Fruit fly (Drosophila melanogaster) whole organism, embryonic: ENCODE measurements around the gene Rad17.

ENCODE experiments used
- Adf1 ChIP-seq: fragments of 200-800 bp; sonication (Bioruptor generic); IDR thresholded peaks from 2 replicates; pipeline ENCODE4 v1.3.6; 2022; ENCODE audit warnings: missing biosample characterization, missing genetic modification characterization
- B-H2 ChIP-seq: fragments of 200-800 bp; sonication (Bioruptor generic); optimal IDR thresholded peaks from 2 replicates; lab custom pipeline; 2018; ENCODE audit warnings: missing biosample characterization, mild to moderate bottlenecking, missing genetic modification characterization
- CG10267 ChIP-seq: fragments of 200-800 bp; sonication (Bioruptor generic); optimal IDR thresholded peaks from 2 replicates; lab custom pipeline; 2018; ENCODE audit warnings: missing biosample characterization, mild to moderate bottlenecking, missing genetic modification characterization, moderate library complexity
- CG10979 ChIP-seq: fragments of 200-800 bp; sonication (Bioruptor generic); optimal IDR thresholded peaks from 2 replicates; lab custom pipeline; 2018; ENCODE audit warnings: missing biosample characterization, mild to moderate bottlenecking, missing genetic modification characterization, moderate library complexity
- CG11560 ChIP-seq: fragments of 200-800 bp; sonication (Bioruptor generic); IDR thresholded peaks from 3 replicates; pipeline ENCODE4 v1.3.6; 2022; ENCODE audit warnings: missing biosample characterization, missing genetic modification characterization
- CG11723 ChIP-seq: fragments of 200-800 bp; sonication (Bioruptor generic); optimal IDR thresholded peaks from 2 replicates; lab custom pipeline; 2017; ENCODE audit warnings: missing biosample characterization, mild to moderate bottlenecking, missing genetic modification characterization
- CG12659 ChIP-seq: fragments of 200-800 bp; sonication (Bioruptor generic); optimal IDR thresholded peaks from 3 replicates; lab custom pipeline; 2017; ENCODE audit warnings: mild to moderate bottlenecking, missing biosample characterization, missing genetic modification reagents, missing genetic modification characterization
- CG13123 ChIP-seq: fragments of 200-800 bp; sonication (Bioruptor generic); optimal IDR thresholded peaks from 2 replicates; lab custom pipeline; 2016; ENCODE audit warnings: missing biosample characterization, missing genetic modification characterization
- CG14441 ChIP-seq: fragments of 200-800 bp; sonication (Bioruptor generic); IDR thresholded peaks from 2 replicates; pipeline ENCODE4 v1.3.6; 2022; ENCODE audit warnings: missing biosample characterization, missing genetic modification characterization
- CG14710 ChIP-seq: fragments of 200-800 bp; sonication (Bioruptor generic); optimal IDR thresholded peaks from 3 replicates; lab custom pipeline; 2019; ENCODE audit warnings: missing biosample characterization, mild to moderate bottlenecking, missing genetic modification characterization, moderate library complexity
- CG15073 ChIP-seq: fragments of 200-800 bp; sonication (Bioruptor generic); optimal IDR thresholded peaks from 2 replicates; lab custom pipeline; 2016; ENCODE audit warnings: missing biosample characterization, missing genetic modification characterization
- CG1602 ChIP-seq: fragments of 200-800 bp; sonication (Bioruptor generic); optimal IDR thresholded peaks from 3 replicates; lab custom pipeline; 2016; ENCODE audit warnings: missing biosample characterization, missing genetic modification characterization
- CG1603 ChIP-seq: fragments of 200-800 bp; sonication (Bioruptor generic); optimal IDR thresholded peaks from 2 replicates; lab custom pipeline; 2019; ENCODE audit warnings: missing biosample characterization, mild to moderate bottlenecking, missing genetic modification characterization, moderate library complexity
- CG16815 ChIP-seq: fragments of 200-800 bp; sonication (Bioruptor generic); optimal IDR thresholded peaks from 3 replicates; lab custom pipeline; 2017; ENCODE audit warnings: missing biosample characterization, mild to moderate bottlenecking, missing genetic modification characterization
- CG18262 ChIP-seq: fragments of 200-800 bp; optimal IDR thresholded peaks from 3 replicates; lab custom pipeline; 2019; ENCODE audit warnings: missing biosample characterization, mild to moderate bottlenecking, missing genetic modification characterization, moderate library complexity
- CG18619 ChIP-seq: fragments of 200-800 bp; sonication (Bioruptor generic); optimal IDR thresholded peaks from 3 replicates; lab custom pipeline; 2017; ENCODE audit warnings: missing biosample characterization, mild to moderate bottlenecking, missing genetic modification characterization
- CG2678 ChIP-seq: fragments of 200-800 bp; sonication (Bioruptor generic); optimal IDR thresholded peaks from 3 replicates; lab custom pipeline; 2019; ENCODE audit warnings: missing biosample characterization, mild to moderate bottlenecking, missing genetic modification characterization, moderate library complexity
- CG30020 ChIP-seq: fragments of 200-800 bp; optimal IDR thresholded peaks from 2 replicates; lab custom pipeline; 2019; ENCODE audit warnings: missing biosample characterization, mild to moderate bottlenecking, missing genetic modification characterization, moderate library complexity
- CG3163 ChIP-seq: fragments of 200-800 bp; sonication (Bioruptor generic); optimal IDR thresholded peaks from 3 replicates; lab custom pipeline; 2016; ENCODE audit warnings: missing biosample characterization, missing genetic modification characterization
- CG4707 ChIP-seq: fragments of 200-800 bp; sonication (Bioruptor generic); optimal IDR thresholded peaks from 2 replicates; lab custom pipeline; 2018; ENCODE audit warnings: missing biosample characterization, mild to moderate bottlenecking, missing genetic modification characterization, moderate library complexity
- CG6854 ChIP-seq: fragments of 200-800 bp; sonication (Bioruptor generic); optimal IDR thresholded peaks from 3 replicates; lab custom pipeline; 2017; ENCODE audit warnings: missing biosample characterization, mild to moderate bottlenecking, missing genetic modification characterization
- CG7271 ChIP-seq: fragments of 200-800 bp; sonication (Bioruptor generic); optimal IDR thresholded peaks from 2 replicates; lab custom pipeline; 2018; ENCODE audit warnings: missing biosample characterization, mild to moderate bottlenecking, missing genetic modification characterization, moderate library complexity
- CG7987 ChIP-seq: fragments of 200-800 bp; sonication (Bioruptor generic); optimal IDR thresholded peaks from 2 replicates; lab custom pipeline; 2018; ENCODE audit warnings: missing biosample characterization, mild to moderate bottlenecking, missing genetic modification characterization, moderate library complexity
- CG8290 ChIP-seq, 3 experiments: fragments of 200-800 bp; sonication (Bioruptor generic); optimal IDR thresholded peaks; 2 replicates each; lab custom pipeline; 2016 to 2019; ENCODE audit warnings: missing biosample characterization in 3 of 3, missing genetic modification characterization in 3 of 3, mild to moderate bottlenecking in 2 of 3, moderate library complexity in 1 of 3
- CG9727 ChIP-seq: fragments of 200-800 bp; sonication (Bioruptor generic); optimal IDR thresholded peaks from 3 replicates; lab custom pipeline; 2017; ENCODE audit warnings: missing biosample characterization, mild to moderate bottlenecking, missing genetic modification characterization
- D19B ChIP-seq: fragments of 200-800 bp; sonication (Bioruptor generic); optimal IDR thresholded peaks from 2 replicates; lab custom pipeline; 2017; ENCODE audit warnings: missing biosample characterization, mild to moderate bottlenecking, missing genetic modification characterization
- HHEX ChIP-seq: fragments of 200-800 bp; sonication (Bioruptor generic); optimal IDR thresholded peaks from 3 replicates; lab custom pipeline; 2017; ENCODE audit warnings: missing biosample characterization, mild to moderate bottlenecking, missing genetic modification characterization, missing genetic modification reagents
- Mes4 ChIP-seq: fragments of 200-800 bp; sonication (Bioruptor generic); optimal IDR thresholded peaks from 2 replicates; lab custom pipeline; 2016; ENCODE audit warnings: missing biosample characterization, missing genetic modification characterization
- NFAT ChIP-seq: fragments of 200-800 bp; sonication (Bioruptor generic); IDR thresholded peaks from 2 replicates; pipeline ENCODE4 v1.3.6; 2022; ENCODE audit warnings: missing biosample characterization, missing genetic modification characterization
- Optix ChIP-seq: fragments of 200-800 bp; sonication (Bioruptor generic); IDR thresholded peaks from 3 replicates; pipeline ENCODE4 v1.3.6; 2022; ENCODE audit warnings: missing biosample characterization, missing genetic modification characterization
- ac ChIP-seq: fragments of 200-800 bp; sonication (Bioruptor generic); optimal IDR thresholded peaks from 3 replicates; lab custom pipeline; 2017; ENCODE audit warnings: missing biosample characterization, mild to moderate bottlenecking, missing genetic modification characterization
- ara ChIP-seq: fragments of 200-800 bp; sonication (Bioruptor generic); IDR thresholded peaks from 2 replicates; pipeline ENCODE4 v1.3.6; 2022; ENCODE audit warnings: missing biosample characterization, missing genetic modification characterization
- btn ChIP-seq: fragments of 200-800 bp; sonication (Bioruptor generic); optimal IDR thresholded peaks from 2 replicates; lab custom pipeline; 2016; ENCODE audit warnings: missing biosample characterization, missing genetic modification characterization
- dimm ChIP-seq: fragments of 200-800 bp; sonication (Bioruptor generic); IDR thresholded peaks from 2 replicates; pipeline ENCODE4 v1.3.6; 2022; ENCODE audit warnings: missing biosample characterization, missing genetic modification characterization
- eyg ChIP-seq: fragments of 200-800 bp; sonication (Bioruptor generic); optimal IDR thresholded peaks from 3 replicates; lab custom pipeline; 2016; ENCODE audit warnings: missing biosample characterization, missing genetic modification characterization
- fd3F ChIP-seq: fragments of 200-800 bp; sonication (Bioruptor generic); optimal IDR thresholded peaks from 2 replicates; lab custom pipeline; 2018; ENCODE audit warnings: missing biosample characterization, mild to moderate bottlenecking, missing genetic modification characterization, moderate library complexity
- fd64A ChIP-seq: fragments of 200-800 bp; sonication (Bioruptor generic); optimal IDR thresholded peaks from 3 replicates; lab custom pipeline; 2018; ENCODE audit warnings: missing biosample characterization, mild to moderate bottlenecking, missing genetic modification characterization
- fru ChIP-seq: fragments of >200 bp; optimal IDR thresholded peaks from 2 replicates; lab custom pipeline; 2017
- ham ChIP-seq: fragments of 200-800 bp; sonication (Bioruptor generic); IDR thresholded peaks from 2 replicates; pipeline ENCODE4 v1.3.6; 2022; ENCODE audit warnings: missing biosample characterization, missing genetic modification characterization
- inv ChIP-seq: fragments of 200-800 bp; sonication (Bioruptor generic); IDR thresholded peaks from 2 replicates; pipeline ENCODE4 v1.3.6; 2022; ENCODE audit warnings: missing biosample characterization, missing genetic modification characterization; ENCODE audit not compliant: partially characterized antibody
- knrl ChIP-seq: fragments of 200-800 bp; sonication (Bioruptor generic); IDR thresholded peaks from 3 replicates; pipeline ENCODE4 v1.3.6; 2022; ENCODE audit warnings: missing biosample characterization, missing genetic modification characterization; ENCODE audit not compliant: partially characterized antibody
- org-1 ChIP-seq: fragments of 200-800 bp; sonication (Bioruptor generic); optimal IDR thresholded peaks from 2 replicates; lab custom pipeline; 2017; ENCODE audit warnings: missing biosample characterization, missing genetic modification characterization
- prd ChIP-seq, 3 experiments: fragments of >200 bp in 2 of 3; fragments of 200-800 bp in 1 of 3; sonication (Bioruptor generic) in 1 of 3; optimal IDR thresholded peaks in 2 of 3; IDR thresholded peaks in 1 of 3; 2 replicates in 2 of 3; 3 replicates in 1 of 3; pipeline versions ENCODE4 v1.3.6 to Lab custom; 2017 to 2022; ENCODE audit warnings: missing biosample characterization in 1 of 3, missing genetic modification characterization in 1 of 3
- ro ChIP-seq: fragments of 200-800 bp; sonication (Bioruptor generic); IDR thresholded peaks from 2 replicates; pipeline ENCODE4 v1.3.6; 2022; ENCODE audit warnings: missing biosample characterization, missing genetic modification characterization
- tna ChIP-seq: fragments of 200-800 bp; sonication (Bioruptor generic); IDR thresholded peaks from 2 replicates; pipeline ENCODE4 v1.3.6; 2022; ENCODE audit warnings: missing biosample characterization, missing genetic modification characterization; ENCODE audit not compliant: partially characterized antibody
- unc-4 ChIP-seq: fragments of 200-800 bp; sonication (Bioruptor generic); IDR thresholded peaks from 2 replicates; pipeline ENCODE4 v1.3.6; 2022; ENCODE audit warnings: missing biosample characterization, missing genetic modification characterization; ENCODE audit not compliant: partially characterized antibody
- zf30C ChIP-seq: fragments of 200-800 bp; sonication (Bioruptor generic); optimal IDR thresholded peaks from 3 replicates; lab custom pipeline; 2018; ENCODE audit warnings: missing biosample characterization, mild to moderate bottlenecking, missing genetic modification characterization

Rad17 gene

DNA sequence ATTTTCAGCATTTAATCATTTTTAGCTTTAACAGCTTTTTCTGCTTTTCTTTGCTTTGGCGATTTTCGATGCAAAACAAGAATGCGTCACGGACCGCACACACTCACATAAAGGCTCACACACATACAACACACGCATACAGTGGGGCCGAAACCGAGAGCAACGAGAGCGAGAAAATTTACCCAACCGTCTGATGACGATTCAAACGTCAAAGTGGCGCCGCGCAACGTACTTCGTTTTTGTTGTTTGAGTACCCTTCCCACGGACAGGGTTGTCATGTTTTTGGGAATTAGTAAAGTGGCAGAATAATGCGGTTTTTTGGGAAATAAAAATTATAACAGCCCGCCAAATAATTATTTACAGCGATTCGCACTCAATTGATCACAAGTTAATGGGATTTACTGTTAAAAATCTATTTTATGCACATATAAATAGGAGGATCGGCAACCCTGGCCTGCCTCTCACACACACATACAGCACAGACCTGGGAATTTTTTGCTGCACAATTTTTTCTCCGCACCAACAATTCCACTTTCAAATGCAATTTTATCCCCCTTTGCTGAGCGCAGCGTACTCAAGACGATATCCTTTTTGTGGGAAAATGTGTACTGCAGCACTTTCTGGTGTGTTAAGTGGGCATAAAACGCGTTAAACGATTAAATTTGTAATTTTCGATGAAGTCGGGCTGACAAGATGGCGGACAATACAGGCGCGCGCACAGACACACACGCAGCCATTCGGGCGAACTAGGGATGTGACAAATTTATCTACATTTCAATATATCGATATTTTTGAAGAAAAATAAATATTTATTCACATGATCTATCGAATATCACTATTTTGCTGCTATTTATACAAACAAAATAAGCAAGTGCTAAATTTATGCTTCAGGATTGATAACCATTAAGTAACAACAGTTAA, 7.8 kb downstream of the Rad17 start (continued):
- TF ChIP-seq CG13123 (GFP tag; lab: Kevin White, UChicago) (peak; percentile 66), zf30C (peak; percentile 26), CG15073 (GFP tag; lab: Kevin White, UChicago) (no peak), CG14441 (GFP tag; lab: Robert Waterston, UW) (peak; percentile 94), eyg (GFP tag; lab: Kevin White, UChicago) (peak; percentile 86), inv (peak; percentile 32; the same call in 1 of the 2 replicates), CG11723 (GFP tag; lab: Kevin White, UChicago) (peak; percentile 90), Adf1 (GFP tag; lab: Robert Waterston, UW) (peak; percentile 69), fru (lab: Kevin White, UChicago) (no peak), CG3163 (peak; percentile 55), unc-4 (peak; percentile 66), CG2678 (tag; lab: Kevin White, UChicago) (peak; percentile 97), ara (peak; percentile 92), knrl (GFP tag; lab: Robert Waterston, UW) (peak; percentile 59), CG30020 (peak; percentile 69), CG7987 (GFP tag; lab: Kevin White, UChicago) (peak; percentile 75), fd3F (GFP tag; lab: Kevin White, UChicago) (peak; percentile 91), CG4707 (GFP tag; lab: Kevin White, UChicago) (peak; percentile 83), CG18262 (tag; lab: Kevin White, UChicago) (peak; percentile 94), CG6854 (GFP tag; lab: Kevin White, UChicago) (peak; percentile 91), D19B (GFP tag; lab: Kevin White, UChicago) (peak; percentile 77), CG10267 (tag; lab: Kevin White, UChicago) (peak; percentile 84), btn (GFP tag; lab: Kevin White, UChicago) (peak; percentile 64), CG1602 (GFP tag; lab: Kevin White, UChicago) (peak; percentile 90), prd (optimal IDR thresholded peaks at IDR 0.05; lab: Kevin White, UChicago) (no peak), prd (GFP tag; IDR thresholded peaks at IDR 0.05; lab: Robert Waterston, UW) (peak; percentile 93), NFAT (GFP tag; lab: Robert Waterston, UW) (peak; percentile 88), fd64A (GFP tag; lab: Kevin White, UChicago) (peak; percentile 86), CG12659 (GFP tag; lab: Kevin White, UChicago) (peak; percentile 96), ham (GFP tag; lab: Robert Waterston, UW) (peak; percentile 40; the same call in 1 of the 2 replicates), CG11560 (tag; lab: Robert Waterston, UW) (peak; percentile 97), CG18619 (GFP tag; lab: Kevin White, UChicago) (peak; percentile 95), CG9727 (GFP tag; lab: Kevin White, UChicago) (peak; percentile 95), org-1 (GFP tag; lab: Kevin White, UChicago) (peak; percentile 93), dimm (peak; percentile 53; the same call in 1 of the 2 replicates), Optix (peak; percentile 91), ro (GFP tag; lab: Robert Waterston, UW) (no peak; the same call in 1 of the 2 replicates), CG1603 (tag; lab: Kevin White, UChicago) (peak; percentile 95), ac (GFP tag; lab: Kevin White, UChicago) (peak; percentile 91), tna (GFP tag; lab: Robert Waterston, UW) (no peak), CG8290 (GFP tag; optimal IDR thresholded peaks at IDR 0.05; lab: Kevin White, UChicago) (peak; percentile 87), CG8290 (tag; optimal IDR thresholded peaks at IDR 0.05; lab: Kevin White, UChicago) (peak; percentile 74 to 97), Mes4 (GFP tag; lab: Kevin White, UChicago) (peak; percentile 86), HHEX (GFP tag; lab: Kevin White, UChicago) (peak; percentile 94), B-H2 (GFP tag; lab: Kevin White, UChicago) (peak; percentile 94), CG14710 (tag; lab: Kevin White, UChicago) (peak; percentile 92), CG7271 (tag; lab: Kevin White, UChicago) (peak; percentile 75), CG16815 (peak; percentile 89), CG10979 (peak; percentile 93)
